Worm (Caenorhabditis elegans) whole organism, midembryonic: ENCODE data around the gene C40H1.7.

Experiments
- T22C8.4 ChIP-seq: fragments of 200-800 bp; sonication (Bioruptor generic); IDR thresholded peaks from 2 replicates; pipeline ENCODE4 v1.3.6; 2022; ENCODE audit warnings: missing genetic modification characterization, missing compliant biosample characterization
- cog-1 ChIP-seq: sonication (generic microtip); optimal IDR thresholded peaks from 2 replicates; lab custom pipeline; 2016; ENCODE audit warnings: missing genetic modification characterization, missing compliant biosample characterization
- flt-1 ChIP-seq: fragments of 200-800 bp; sonication (Bioruptor generic); IDR thresholded peaks from 2 replicates; pipeline ENCODE4 v1.3.6; 2022; ENCODE audit warnings: missing genetic modification characterization, missing compliant biosample characterization
- klf-2 ChIP-seq: fragments of 200-800 bp; sonication (Bioruptor generic); conservative IDR thresholded peaks from 2 replicates; pipeline ENCODE4 v1.3.6; 2022; ENCODE audit warnings: missing genetic modification reagents, missing genetic modification characterization, missing compliant biosample characterization
- med-1 ChIP-seq: sonication (generic microtip); optimal IDR thresholded peaks from 2 replicates; lab custom pipeline; 2017; ENCODE audit warnings: missing genetic modification characterization, mild to moderate bottlenecking, missing compliant biosample characterization, antibody characterized with exemption, missing genetic modification reagents; ENCODE audit not compliant: insufficient read depth
- ref-1 ChIP-seq: fragments of 200-800 bp; sonication (Bioruptor generic); conservative IDR thresholded peaks from 2 replicates; pipeline ENCODE4 v1.3.6; 2022; ENCODE audit warnings: missing genetic modification reagents, missing genetic modification characterization, missing compliant biosample characterization
- tab-1 ChIP-seq: fragments of 200-800 bp; sonication (Bioruptor generic); IDR thresholded peaks from 2 replicates; pipeline ENCODE4 v1.3.6; 2022; ENCODE audit warnings: missing genetic modification characterization, missing compliant biosample characterization
- ztf-23 ChIP-seq: fragments of 200-800 bp; sonication (Bioruptor generic); IDR thresholded peaks from 2 replicates; pipeline ENCODE4 v1.3.6; 2022; ENCODE audit warnings: missing genetic modification reagents, missing genetic modification characterization, missing compliant biosample characterization
- ztf-29 ChIP-seq: fragments of 200-800 bp; sonication (Bioruptor generic); IDR thresholded peaks from 2 replicates; pipeline ENCODE4 v1.3.6; 2022; ENCODE audit warnings: missing genetic modification reagents, missing genetic modification characterization, missing compliant biosample characterization

DNA sequence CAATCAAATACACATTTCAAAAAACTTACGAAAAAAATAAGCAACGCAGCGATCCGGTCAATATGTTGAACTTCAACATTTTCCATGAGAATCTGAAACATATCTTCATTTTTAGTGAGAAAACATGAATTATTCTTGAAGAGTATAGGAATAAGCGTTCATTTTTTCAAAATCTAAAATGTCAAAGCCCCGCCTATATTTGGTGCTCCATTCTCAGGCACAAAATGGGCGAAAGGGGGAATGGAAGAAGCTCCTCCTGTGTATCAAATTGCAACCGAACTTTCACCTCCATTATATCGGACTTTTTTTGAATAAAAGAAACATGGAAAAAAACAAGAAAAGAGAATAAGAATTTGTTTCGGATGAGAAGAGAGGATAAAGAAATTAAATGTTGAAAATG lies 18.2 kb upstream of the C40H1.7 start, which contains the start of gene srx-45:
- no peak for TF ChIP-seq tab-1
- no peak for TF ChIP-seq cog-1
- no peak for TF ChIP-seq klf-2 (GFP tag; lab: Robert Waterston, UW)
- no peak for TF ChIP-seq ztf-23 (GFP tag; lab: Robert Waterston, UW)
- TF ChIP-seq ref-1 (GFP tag; lab: Robert Waterston, UW), result no peak
- TF ChIP-seq med-1 (GFP tag; lab: Kevin White, UChicago), result no peak
- no peak for TF ChIP-seq T22C8.4 (GFP tag; lab: Robert Waterston, UW)
- no peak for TF ChIP-seq ztf-29 (GFP tag; lab: Robert Waterston, UW)
- TF ChIP-seq flt-1, result no peak
